Worm (Caenorhabditis elegans): ENCODE measurements around the gene Y39H10B.3.

- no peak for TF ChIP-seq R02D3.7 (tag; optimal IDR thresholded peaks at IDR 0.05)
- TF ChIP-seq snpc-1.2 (GFP tag; IDR thresholded peaks at IDR 0.05), result no peak
- TF ChIP-seq aly-2 (tag; optimal IDR thresholded peaks at IDR 0.05), result no peak
- no peak for TF ChIP-seq daf-19 (GFP tag; conservative IDR thresholded peaks at IDR 0.05)
- no peak for TF ChIP-seq nhr-11 (tag; optimal IDR thresholded peaks at IDR 0.05)
- no peak for TF ChIP-seq skn-1 (tag; optimal IDR thresholded peaks at IDR 0.05)
- no peak for TF ChIP-seq ztf-11 (tag; optimal IDR thresholded peaks at IDR 0.05)
- no peak for TF ChIP-seq lin-15B (tag; optimal IDR thresholded peaks at IDR 0.05)
- no peak for TF ChIP-seq zfp-3 (GFP tag; conservative IDR thresholded peaks at IDR 0.05)
- no peak for TF ChIP-seq nhr-76 (tag; optimal IDR thresholded peaks at IDR 0.05)
- TF ChIP-seq unc-62 (GFP tag; optimal IDR thresholded peaks at IDR 0.05 in 1 of 2), result peak in 1 of 2 experiments; percentile 14
- TF ChIP-seq unc-62 (tag; optimal IDR thresholded peaks at IDR 0.05), result no peak
- no peak for TF ChIP-seq dve-1 (tag; optimal IDR thresholded peaks at IDR 0.05; ENCODE audit: insufficient read depth)
- no peak for TF ChIP-seq sdz-12 (GFP tag; optimal IDR thresholded peaks at IDR 0.05)
Measured at ce11 chrV:3688733-3689132, 18.1 kb downstream of the Y39H10B.3 start.
